Worm (Caenorhabditis elegans): ENCODE results near the gene ssup-72.

DNA sequence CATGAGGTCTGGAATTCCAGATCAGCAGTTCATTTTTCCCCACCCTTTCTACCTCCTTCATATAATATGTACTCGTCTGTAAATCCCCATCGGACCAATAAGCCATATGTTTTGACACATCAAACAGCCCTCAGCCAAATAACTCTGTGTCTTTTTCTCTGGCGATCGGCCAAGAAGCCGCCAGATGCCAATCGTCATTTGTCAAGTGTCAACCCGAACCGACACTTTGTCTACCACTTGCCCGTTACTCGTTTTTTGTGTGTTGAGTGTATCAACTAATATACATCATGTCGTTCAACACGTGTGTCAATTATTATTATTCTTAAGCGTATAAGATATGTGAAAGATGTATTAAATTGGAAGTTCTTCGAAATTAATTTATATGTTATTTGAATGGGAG is 46.8 kb downstream of the ssup-72 start:
- TF ChIP-seq med-1 (GFP tag; optimal IDR thresholded peaks at IDR 0.05; ENCODE audit: insufficient read depth) (no peak), ztf-23 (GFP tag; IDR thresholded peaks at IDR 0.05) (no peak), ztf-29 (GFP tag; IDR thresholded peaks at IDR 0.05) (no peak), flt-1 (GFP tag; IDR thresholded peaks at IDR 0.05) (no peak), ref-1 (GFP tag; conservative IDR thresholded peaks at IDR 0.05) (no peak)
